Worm (Caenorhabditis elegans): ENCODE data around the gene acl-6.

DNA sequence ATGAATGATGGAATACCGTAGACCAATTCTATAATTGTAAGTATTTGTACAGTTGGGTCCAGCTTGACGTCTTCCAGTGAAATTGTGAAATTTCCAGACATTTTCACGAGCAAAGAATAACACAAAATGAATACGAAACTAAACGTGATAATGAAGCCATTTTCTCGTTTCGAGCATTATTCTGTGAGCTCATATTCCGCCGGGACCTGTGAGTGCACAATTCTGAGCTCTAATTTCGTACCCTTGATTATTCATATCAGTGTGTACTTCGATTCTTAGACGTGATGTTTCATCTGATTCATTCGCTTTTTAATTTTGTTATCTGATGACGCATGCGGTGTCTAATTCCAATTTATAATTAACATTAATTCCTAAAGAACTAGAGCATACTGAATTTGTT, 49.1 kb downstream of the acl-6 start, which contains the start of gene srg-66:
- TF ChIP-seq nfya-1 (tag; optimal IDR thresholded peaks at IDR 0.05) (no peak), hlh-6 (tag; optimal IDR thresholded peaks at IDR 0.05) (no peak), syd-9 (tag; optimal IDR thresholded peaks at IDR 0.05) (no peak), ets-4 (tag; optimal IDR thresholded peaks at IDR 0.05) (no peak), fkh-10 (GFP tag; optimal IDR thresholded peaks at IDR 0.05) (no peak), ama-1 (optimal IDR thresholded peaks at IDR 0.05) (no peak), tbx-2 (tag; optimal IDR thresholded peaks at IDR 0.05) (no peak), unc-55 (GFP tag; optimal IDR thresholded peaks at IDR 0.05) (no peak)

Measured in whole organism, late embryonic.